Worm (Caenorhabditis elegans): ENCODE measurements around the gene srh-159.

Gene srh-159

ce11 chrV:17182045-17182444, at the start of gene srh-159:
Gene srh-159 (plus strand): TSS chrV:17182345.
- no peak for TF ChIP-seq klf-2 (GFP tag; conservative IDR thresholded peaks at IDR 0.05)
- no peak for TF ChIP-seq ztf-29 (GFP tag; IDR thresholded peaks at IDR 0.05)
- TF ChIP-seq T22C8.4 (GFP tag; IDR thresholded peaks at IDR 0.05) = no peak
- no peak for TF ChIP-seq ref-1 (GFP tag; conservative IDR thresholded peaks at IDR 0.05)
- TF ChIP-seq flt-1 (GFP tag; IDR thresholded peaks at IDR 0.05) = no peak
- no peak for TF ChIP-seq med-1 (GFP tag; optimal IDR thresholded peaks at IDR 0.05; ENCODE audit: insufficient read depth)
- no peak for TF ChIP-seq cog-1 (tag; optimal IDR thresholded peaks at IDR 0.05)
- no peak for TF ChIP-seq ztf-23 (GFP tag; IDR thresholded peaks at IDR 0.05)
- TF ChIP-seq tab-1 (GFP tag; IDR thresholded peaks at IDR 0.05) = no peak

- TF ChIP-seq klf-2 (GFP tag; conservative IDR thresholded peaks at IDR 0.05) (no peak), flt-1 (GFP tag; IDR thresholded peaks at IDR 0.05) (no peak), ref-1 (GFP tag; conservative IDR thresholded peaks at IDR 0.05) (no peak), cog-1 (tag; optimal IDR thresholded peaks at IDR 0.05) (no peak), ztf-23 (GFP tag; IDR thresholded peaks at IDR 0.05) (no peak)
Observed at ce11 chrV:17151292-17151691, 30.9 kb upstream of the srh-159 start.

ce11 chrV:17154944-17155343, 27.2 kb upstream of the srh-159 start:
- no peak for TF ChIP-seq T22C8.4 (GFP tag; IDR thresholded peaks at IDR 0.05)
- no peak for TF ChIP-seq med-1 (GFP tag; optimal IDR thresholded peaks at IDR 0.05; ENCODE audit: insufficient read depth)
- no peak for TF ChIP-seq ref-1 (GFP tag; conservative IDR thresholded peaks at IDR 0.05)
- TF ChIP-seq ztf-23 (GFP tag; IDR thresholded peaks at IDR 0.05) = no peak
- no peak for TF ChIP-seq tab-1 (GFP tag; IDR thresholded peaks at IDR 0.05)
- no peak for TF ChIP-seq klf-2 (GFP tag; conservative IDR thresholded peaks at IDR 0.05)
- no peak for TF ChIP-seq cog-1 (tag; optimal IDR thresholded peaks at IDR 0.05)
- no peak for TF ChIP-seq flt-1 (GFP tag; IDR thresholded peaks at IDR 0.05)
- no peak for TF ChIP-seq ztf-29 (GFP tag; IDR thresholded peaks at IDR 0.05)

- TF ChIP-seq klf-2 (GFP tag; conservative IDR thresholded peaks at IDR 0.05) (no peak), ztf-29 (GFP tag; IDR thresholded peaks at IDR 0.05) (no peak), cog-1 (tag; optimal IDR thresholded peaks at IDR 0.05) (no peak), T22C8.4 (GFP tag; IDR thresholded peaks at IDR 0.05) (no peak), ztf-23 (GFP tag; IDR thresholded peaks at IDR 0.05) (no peak), flt-1 (GFP tag; IDR thresholded peaks at IDR 0.05) (no peak), med-1 (GFP tag; optimal IDR thresholded peaks at IDR 0.05; ENCODE audit: insufficient read depth) (no peak), ref-1 (GFP tag; conservative IDR thresholded peaks at IDR 0.05) (no peak), tab-1 (GFP tag; IDR thresholded peaks at IDR 0.05) (no peak)
Observed at ce11 chrV:17155384-17155858, 26.7 kb upstream of the srh-159 start, which contains the start of gene F40D4.17. Gene F40D4.17 (minus strand): TSS chrV:17155434.

ce11 chrV:17157154-17157553, 25.0 kb upstream of the srh-159 start, which contains the start of gene F40D4.13:
Gene F40D4.13 (minus strand): TSS chrV:17157254.
- no peak for TF ChIP-seq ztf-29 (GFP tag; IDR thresholded peaks at IDR 0.05)
- no peak for TF ChIP-seq cog-1 (tag; optimal IDR thresholded peaks at IDR 0.05)
- no peak for TF ChIP-seq tab-1 (GFP tag; IDR thresholded peaks at IDR 0.05)
- TF ChIP-seq flt-1 (GFP tag; IDR thresholded peaks at IDR 0.05) = no peak
- no peak for TF ChIP-seq med-1 (GFP tag; optimal IDR thresholded peaks at IDR 0.05; ENCODE audit: insufficient read depth)
- no peak for TF ChIP-seq klf-2 (GFP tag; conservative IDR thresholded peaks at IDR 0.05)
- TF ChIP-seq ztf-23 (GFP tag; IDR thresholded peaks at IDR 0.05) = no peak
- no peak for TF ChIP-seq T22C8.4 (GFP tag; IDR thresholded peaks at IDR 0.05)
- no peak for TF ChIP-seq ref-1 (GFP tag; conservative IDR thresholded peaks at IDR 0.05)

ce11 chrV:17159430-17159924, 22.7 kb upstream of the srh-159 start, which contains the start of gene F40D4.12:
Gene F40D4.12 (plus strand): TSS chrV:17159874.
- TF ChIP-seq ztf-29 (GFP tag; IDR thresholded peaks at IDR 0.05) = no peak

- TF ChIP-seq ztf-29 (GFP tag; IDR thresholded peaks at IDR 0.05) (no peak), T22C8.4 (GFP tag; IDR thresholded peaks at IDR 0.05) (no peak)
Observed at ce11 chrV:17165409-17165808, 16.7 kb upstream of the srh-159 start, which contains the start of gene srh-102. Gene srh-102 (minus strand): TSS chrV:17165509.

- TF ChIP-seq cog-1 (tag; optimal IDR thresholded peaks at IDR 0.05) (no peak), ztf-29 (GFP tag; IDR thresholded peaks at IDR 0.05) (no peak)
Observed at ce11 chrV:17167457-17167856, 14.7 kb upstream of the srh-159 start, which contains the start of gene srz-66. Gene srz-66 (minus strand): TSS chrV:17167557.

- TF ChIP-seq cog-1 (tag; optimal IDR thresholded peaks at IDR 0.05) (no peak), klf-2 (GFP tag; conservative IDR thresholded peaks at IDR 0.05) (no peak), ztf-29 (GFP tag; IDR thresholded peaks at IDR 0.05) (no peak), med-1 (GFP tag; optimal IDR thresholded peaks at IDR 0.05; ENCODE audit: insufficient read depth) (no peak), tab-1 (GFP tag; IDR thresholded peaks at IDR 0.05) (no peak), T22C8.4 (GFP tag; IDR thresholded peaks at IDR 0.05) (no peak), flt-1 (GFP tag; IDR thresholded peaks at IDR 0.05) (no peak), ref-1 (GFP tag; conservative IDR thresholded peaks at IDR 0.05) (no peak), ztf-23 (GFP tag; IDR thresholded peaks at IDR 0.05) (no peak)
Observed at ce11 chrV:17170822-17171221, 11.3 kb upstream of the srh-159 start, which contains the start of gene srw-51. Gene srw-51 (minus strand): TSS chrV:17170922.

ce11 chrV:17171551-17171950, 10.6 kb upstream of the srh-159 start, which contains the start of gene srbc-26:
Gene srbc-26 (plus strand): TSS chrV:17171851.
- TF ChIP-seq ref-1 (GFP tag; conservative IDR thresholded peaks at IDR 0.05) = no peak

- TF ChIP-seq ztf-29 (GFP tag; IDR thresholded peaks at IDR 0.05) (no peak), tab-1 (GFP tag; IDR thresholded peaks at IDR 0.05) (no peak), ref-1 (GFP tag; conservative IDR thresholded peaks at IDR 0.05) (no peak), cog-1 (tag; optimal IDR thresholded peaks at IDR 0.05) (no peak), med-1 (GFP tag; optimal IDR thresholded peaks at IDR 0.05; ENCODE audit: insufficient read depth) (no peak), ztf-23 (GFP tag; IDR thresholded peaks at IDR 0.05) (no peak), T22C8.4 (GFP tag; IDR thresholded peaks at IDR 0.05) (no peak), klf-2 (GFP tag; conservative IDR thresholded peaks at IDR 0.05) (no peak), flt-1 (GFP tag; IDR thresholded peaks at IDR 0.05) (no peak)
Observed at ce11 chrV:17173738-17174137, 8.4 kb upstream of the srh-159 start, which contains the start of gene srbc-25. Gene srbc-25 (plus strand): TSS chrV:17174038.

All from whole organism, midembryonic.